Fruit fly (Drosophila melanogaster) whole organism, embryonic: ENCODE data around the gene CG14853.

Experiments used
- BEAF-32 ChIP-seq: fragments of 200-800 bp; sonication (Bioruptor generic); optimal IDR thresholded peaks from 3 replicates; lab custom pipeline; 2017; ENCODE audit warnings: missing biosample characterization, missing genetic modification characterization, mild to moderate bottlenecking, moderate library complexity, missing genetic modification reagents
- CG1024 ChIP-seq: fragments of 200-800 bp; sonication (Bioruptor generic); IDR thresholded peaks from 2 replicates; pipeline ENCODE4 v1.3.6; 2022; ENCODE audit warnings: missing biosample characterization, missing genetic modification characterization
- CG11695 ChIP-seq: fragments of 200-800 bp; sonication (Bioruptor generic); IDR thresholded peaks from 3 replicates; pipeline ENCODE4 v1.3.6; 2022; ENCODE audit warnings: missing biosample characterization, missing genetic modification characterization
- CG12104 ChIP-seq: fragments of 200-800 bp; sonication (Bioruptor generic); optimal IDR thresholded peaks from 3 replicates; lab custom pipeline; 2016; ENCODE audit warnings: missing biosample characterization, missing genetic modification characterization
- CG1602 ChIP-seq: fragments of 200-800 bp; sonication (Bioruptor generic); optimal IDR thresholded peaks from 3 replicates; lab custom pipeline; 2016; ENCODE audit warnings: missing biosample characterization, missing genetic modification characterization
- CG2116 ChIP-seq: fragments of 200-800 bp; sonication (Bioruptor generic); optimal IDR thresholded peaks from 3 replicates; lab custom pipeline; 2018; ENCODE audit warnings: missing biosample characterization, mild to moderate bottlenecking, missing genetic modification characterization
- CG2120 ChIP-seq: fragments of 200-800 bp; sonication (Bioruptor generic); optimal IDR thresholded peaks from 3 replicates; lab custom pipeline; 2016; ENCODE audit warnings: missing biosample characterization, missing genetic modification characterization
- CG2875 ChIP-seq: fragments of 200-800 bp; sonication (Bioruptor generic); optimal IDR thresholded peaks from 2 replicates; lab custom pipeline; 2017; ENCODE audit warnings: missing biosample characterization, mild to moderate bottlenecking, missing genetic modification characterization, missing genetic modification reagents
- CG3065 ChIP-seq: fragments of 200-800 bp; sonication (Bioruptor generic); optimal IDR thresholded peaks from 2 replicates; lab custom pipeline; 2016; ENCODE audit warnings: missing biosample characterization, missing genetic modification characterization
- CG4707 ChIP-seq: fragments of 200-800 bp; sonication (Bioruptor generic); optimal IDR thresholded peaks from 2 replicates; lab custom pipeline; 2018; ENCODE audit warnings: missing biosample characterization, mild to moderate bottlenecking, missing genetic modification characterization, moderate library complexity
- CG4820 ChIP-seq: fragments of 200-800 bp; sonication (Bioruptor generic); optimal IDR thresholded peaks from 3 replicates; lab custom pipeline; 2016; ENCODE audit warnings: missing biosample characterization, missing genetic modification characterization
- CG7357 ChIP-seq: fragments of 200-800 bp; sonication (Bioruptor generic); IDR thresholded peaks from 3 replicates; pipeline ENCODE4 v1.3.6; 2022; ENCODE audit warnings: missing biosample characterization, missing genetic modification characterization
- CG7745 ChIP-seq: fragments of 200-800 bp; sonication (Bioruptor generic); optimal IDR thresholded peaks from 2 replicates; lab custom pipeline; 2018; ENCODE audit warnings: missing biosample characterization, mild to moderate bottlenecking, missing genetic modification characterization, moderate library complexity
- CG7786 ChIP-seq: fragments of 200-800 bp; sonication (Bioruptor generic); optimal IDR thresholded peaks from 2 replicates; lab custom pipeline; 2016; ENCODE audit warnings: missing biosample characterization, missing genetic modification characterization
- CG7963 ChIP-seq: fragments of 200-800 bp; sonication (Bioruptor generic); IDR thresholded peaks from 3 replicates; pipeline ENCODE4 v1.3.6; 2022; ENCODE audit warnings: missing biosample characterization, missing genetic modification characterization; ENCODE audit not compliant: partially characterized antibody
- CG8478 ChIP-seq: fragments of >200 bp; optimal IDR thresholded peaks from 2 replicates; lab custom pipeline; 2018
- CG9727 ChIP-seq: fragments of 200-800 bp; sonication (Bioruptor generic); optimal IDR thresholded peaks from 3 replicates; lab custom pipeline; 2017; ENCODE audit warnings: missing biosample characterization, mild to moderate bottlenecking, missing genetic modification characterization
- Chrac-16 ChIP-seq: fragments of 200-800 bp; sonication (Bioruptor generic); optimal IDR thresholded peaks from 3 replicates; lab custom pipeline; 2016; ENCODE audit warnings: missing biosample characterization, missing genetic modification characterization
- Dek ChIP-seq: fragments of 200-800 bp; sonication (Bioruptor generic); optimal IDR thresholded peaks from 3 replicates; lab custom pipeline; 2019; ENCODE audit warnings: missing biosample characterization, mild to moderate bottlenecking, missing genetic modification characterization, moderate library complexity
- Dref ChIP-seq: fragments of 200-800 bp; sonication (Bioruptor generic); IDR thresholded peaks from 2 replicates; pipeline ENCODE4 v1.3.6; 2022; ENCODE audit warnings: missing biosample characterization, missing genetic modification characterization
- HmgD ChIP-seq: fragments of 200-800 bp; sonication (Bioruptor generic); optimal IDR thresholded peaks from 3 replicates; lab custom pipeline; 2016; ENCODE audit warnings: missing biosample characterization, missing genetic modification characterization
- Hmr ChIP-seq: fragments of 200-800 bp; sonication (Bioruptor generic); optimal IDR thresholded peaks from 3 replicates; lab custom pipeline; 2017; ENCODE audit warnings: mild to moderate bottlenecking, missing biosample characterization, missing genetic modification reagents, missing genetic modification characterization
- Hsf ChIP-seq: fragments of 200-800 bp; sonication (Bioruptor generic); optimal IDR thresholded peaks from 3 replicates; lab custom pipeline; 2016; ENCODE audit warnings: missing biosample characterization, missing genetic modification characterization
- Lim3 ChIP-seq: fragments of 200-800 bp; sonication (Bioruptor generic); IDR thresholded peaks from 2 replicates; pipeline ENCODE4 v1.3.6; 2022; ENCODE audit warnings: missing biosample characterization, missing genetic modification characterization
- NC2α ChIP-seq: fragments of 200-800 bp; sonication (Bioruptor generic); optimal IDR thresholded peaks from 2 replicates; lab custom pipeline; 2016; ENCODE audit warnings: missing biosample characterization, missing genetic modification characterization
- Neu2 ChIP-seq: fragments of 200-800 bp; sonication (Bioruptor generic); optimal IDR thresholded peaks from 3 replicates; lab custom pipeline; 2016; ENCODE audit warnings: missing biosample characterization, missing genetic modification characterization, borderline replicate concordance
- Nf-YC ChIP-seq: fragments of 200-800 bp; optimal IDR thresholded peaks from 3 replicates; lab custom pipeline; 2019; ENCODE audit warnings: missing biosample characterization, mild to moderate bottlenecking, missing genetic modification characterization, moderate library complexity
- Ptx1 ChIP-seq: fragments of 200-800 bp; sonication (Bioruptor generic); IDR thresholded peaks from 2 replicates; pipeline ENCODE4 v1.3.6; 2022; ENCODE audit warnings: missing biosample characterization, missing genetic modification characterization
- Sox100B ChIP-seq: fragments of 200-800 bp; sonication (Bioruptor generic); optimal IDR thresholded peaks from 3 replicates; lab custom pipeline; 2018; ENCODE audit warnings: missing biosample characterization, mild to moderate bottlenecking, missing genetic modification characterization
- amos ChIP-seq: fragments of 200-800 bp; sonication (Bioruptor generic); IDR thresholded peaks from 2 replicates; pipeline ENCODE4 v1.3.6; 2022; ENCODE audit warnings: missing biosample characterization, missing genetic modification characterization; ENCODE audit not compliant: partially characterized antibody
- bab2 ChIP-seq: fragments of 200-800 bp; sonication (Bioruptor generic); optimal IDR thresholded peaks from 2 replicates; lab custom pipeline; 2016; ENCODE audit warnings: missing biosample characterization, missing genetic modification characterization
- chm ChIP-seq: fragments of 200-800 bp; sonication (Bioruptor generic); IDR thresholded peaks from 2 replicates; pipeline ENCODE4 v1.3.6; 2022; ENCODE audit warnings: missing biosample characterization, missing genetic modification characterization
- ci ChIP-seq: fragments of 200-800 bp; sonication (Bioruptor generic); IDR thresholded peaks from 3 replicates; pipeline ENCODE4 v1.3.6; 2022; ENCODE audit warnings: missing biosample characterization, missing genetic modification characterization
- dpn ChIP-seq, 2 experiments: fragments of 200-800 bp; sonication (Bioruptor generic); optimal IDR thresholded peaks; 3 replicates each; lab custom pipeline; 2016; ENCODE audit warnings: missing biosample characterization in 2 of 2, missing genetic modification characterization in 2 of 2
- inv ChIP-seq: fragments of 200-800 bp; sonication (Bioruptor generic); IDR thresholded peaks from 2 replicates; pipeline ENCODE4 v1.3.6; 2022; ENCODE audit warnings: missing biosample characterization, missing genetic modification characterization; ENCODE audit not compliant: partially characterized antibody
- klu ChIP-seq: fragments of 200-800 bp; sonication (Bioruptor generic); IDR thresholded peaks from 2 replicates; pipeline ENCODE4 v1.3.6; 2022; ENCODE audit warnings: missing biosample characterization, missing genetic modification characterization
- nom ChIP-seq: fragments of 200-800 bp; sonication (Bioruptor generic); optimal IDR thresholded peaks from 2 replicates; lab custom pipeline; 2017; ENCODE audit warnings: missing biosample characterization, missing genetic modification characterization, mild to moderate bottlenecking, moderate library complexity, missing genetic modification reagents
- pan ChIP-seq, 4 experiments: fragments of >200 bp in 3 of 4; fragments of 200-800 bp in 1 of 4; sonication (Bioruptor generic) in 1 of 4; optimal IDR thresholded peaks in 3 of 4; IDR thresholded peaks in 1 of 4; 2 replicates each; pipeline versions ENCODE4 v1.3.6 to Lab custom; 2017 to 2022; ENCODE audit warnings: missing biosample characterization in 2 of 4, missing genetic modification characterization in 2 of 4, mixed read lengths in 1 of 4
- pfk ChIP-seq: fragments of 200-800 bp; sonication (Bioruptor generic); optimal IDR thresholded peaks from 2 replicates; lab custom pipeline; 2018; ENCODE audit warnings: missing biosample characterization, mild to moderate bottlenecking, missing genetic modification characterization, moderate library complexity
- psq ChIP-seq: fragments of 200-800 bp; sonication (Bioruptor generic); optimal IDR thresholded peaks from 2 replicates; lab custom pipeline; 2017; ENCODE audit warnings: missing biosample characterization, missing genetic modification characterization
- pzg ChIP-seq: fragments of 200-800 bp; sonication (Bioruptor generic); optimal IDR thresholded peaks from 3 replicates; lab custom pipeline; 2018; ENCODE audit warnings: missing biosample characterization, mild to moderate bottlenecking, missing genetic modification characterization, moderate library complexity
- sna ChIP-seq: fragments of 200-800 bp; sonication (Bioruptor generic); IDR thresholded peaks from 2 replicates; pipeline ENCODE4 v1.3.6; 2022; ENCODE audit warnings: missing biosample characterization, missing genetic modification characterization; ENCODE audit not compliant: partially characterized antibody
- trh ChIP-seq: fragments of 200-800 bp; sonication (Bioruptor generic); optimal IDR thresholded peaks from 2 replicates; lab custom pipeline; 2016; ENCODE audit warnings: missing biosample characterization, missing genetic modification characterization
- vfl ChIP-seq: fragments of 200-800 bp; sonication (Bioruptor generic); optimal IDR thresholded peaks from 2 replicates; lab custom pipeline; 2016; ENCODE audit warnings: missing biosample characterization, missing genetic modification characterization
- wdn ChIP-seq: fragments of 200-800 bp; sonication (Bioruptor generic); IDR thresholded peaks from 2 replicates; pipeline ENCODE4 v1.3.6; 2022; ENCODE audit warnings: missing biosample characterization, missing genetic modification characterization
- wek ChIP-seq: fragments of 200-800 bp; sonication (Bioruptor generic); optimal IDR thresholded peaks from 3 replicates; lab custom pipeline; 2018; ENCODE audit warnings: missing biosample characterization, mild to moderate bottlenecking, missing genetic modification characterization, moderate library complexity
- zen2 ChIP-seq: fragments of 200-800 bp; sonication (Bioruptor generic); IDR thresholded peaks from 3 replicates; pipeline ENCODE4 v1.3.6; 2022; ENCODE audit warnings: missing biosample characterization, missing genetic modification characterization; ENCODE audit not compliant: partially characterized antibody

CG14853 gene

DNA sequence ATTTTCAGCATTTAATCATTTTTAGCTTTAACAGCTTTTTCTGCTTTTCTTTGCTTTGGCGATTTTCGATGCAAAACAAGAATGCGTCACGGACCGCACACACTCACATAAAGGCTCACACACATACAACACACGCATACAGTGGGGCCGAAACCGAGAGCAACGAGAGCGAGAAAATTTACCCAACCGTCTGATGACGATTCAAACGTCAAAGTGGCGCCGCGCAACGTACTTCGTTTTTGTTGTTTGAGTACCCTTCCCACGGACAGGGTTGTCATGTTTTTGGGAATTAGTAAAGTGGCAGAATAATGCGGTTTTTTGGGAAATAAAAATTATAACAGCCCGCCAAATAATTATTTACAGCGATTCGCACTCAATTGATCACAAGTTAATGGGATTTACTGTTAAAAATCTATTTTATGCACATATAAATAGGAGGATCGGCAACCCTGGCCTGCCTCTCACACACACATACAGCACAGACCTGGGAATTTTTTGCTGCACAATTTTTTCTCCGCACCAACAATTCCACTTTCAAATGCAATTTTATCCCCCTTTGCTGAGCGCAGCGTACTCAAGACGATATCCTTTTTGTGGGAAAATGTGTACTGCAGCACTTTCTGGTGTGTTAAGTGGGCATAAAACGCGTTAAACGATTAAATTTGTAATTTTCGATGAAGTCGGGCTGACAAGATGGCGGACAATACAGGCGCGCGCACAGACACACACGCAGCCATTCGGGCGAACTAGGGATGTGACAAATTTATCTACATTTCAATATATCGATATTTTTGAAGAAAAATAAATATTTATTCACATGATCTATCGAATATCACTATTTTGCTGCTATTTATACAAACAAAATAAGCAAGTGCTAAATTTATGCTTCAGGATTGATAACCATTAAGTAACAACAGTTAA lies 45.8 kb downstream of the CG14853 start (continued):
- TF ChIP-seq Hmr (GFP tag; lab: Kevin White, UChicago): peak; percentile 96
- TF ChIP-seq trh: peak; percentile 76
- peak; percentile 93 for TF ChIP-seq Ptx1 (GFP tag; lab: Robert Waterston, UW)
- peak; percentile 83 for TF ChIP-seq BEAF-32 (GFP tag; lab: Kevin White, UChicago)
- TF ChIP-seq CG7963: peak; percentile 57; the same call in 2 of the 3 replicates
- peak; percentile 32; the same call in 1 of the 2 replicates for TF ChIP-seq inv (GFP tag; lab: Robert Waterston, UW)
- peak; percentile 62; the same call in 2 of the 3 replicates for TF ChIP-seq CG7357 (GFP tag; lab: Robert Waterston, UW)
- TF ChIP-seq CG3065 (GFP tag; lab: Kevin White, UChicago): peak; percentile 52
- peak; percentile 88 for TF ChIP-seq CG4820 (GFP tag; lab: Kevin White, UChicago)
- TF ChIP-seq pzg (GFP tag; lab: Kevin White, UChicago): peak; percentile 43
- TF ChIP-seq CG2875 (GFP tag; lab: Kevin White, UChicago): peak; percentile 89
- TF ChIP-seq amos (GFP tag; lab: Robert Waterston, UW): peak; percentile 71
- TF ChIP-seq Neu2 (GFP tag; lab: Kevin White, UChicago): peak; percentile 67
- TF ChIP-seq CG4707 (GFP tag; lab: Kevin White, UChicago): peak; percentile 83
- peak; percentile 69 for TF ChIP-seq CG2116 (GFP tag; lab: Kevin White, UChicago)
- peak; percentile 87 for TF ChIP-seq wek (GFP tag; lab: Kevin White, UChicago)
- TF ChIP-seq CG8478: no peak
- peak; percentile 87 for TF ChIP-seq HmgD (GFP tag; lab: Kevin White, UChicago)
- peak; percentile 90 for TF ChIP-seq CG1602 (GFP tag; lab: Kevin White, UChicago)
- TF ChIP-seq zen2 (GFP tag; lab: Robert Waterston, UW): peak; percentile 47; the same call in 2 of the 3 replicates
- TF ChIP-seq pfk (GFP tag; lab: Kevin White, UChicago): peak; percentile 51
- TF ChIP-seq pan (optimal IDR thresholded peaks at IDR 0.05; lab: Kevin White, UChicago): no peak
- peak in 1 of 2 experiments; percentile 93 for TF ChIP-seq pan (GFP tag; optimal IDR thresholded peaks at IDR 0.05 in 1 of 2, IDR thresholded peaks at IDR 0.05 in 1 of 2)
- peak; percentile 68 for TF ChIP-seq CG7745 (tag; lab: Kevin White, UChicago)
- peak; percentile 91 for TF ChIP-seq nom (GFP tag; lab: Kevin White, UChicago)
- TF ChIP-seq klu (GFP tag; lab: Robert Waterston, UW): peak; percentile 82
- no peak; the same call in 1 of the 2 replicates for TF ChIP-seq sna (GFP tag; lab: Robert Waterston, UW)
- peak; percentile 91 for TF ChIP-seq wdn (GFP tag; lab: Robert Waterston, UW)
- TF ChIP-seq CG11695 (GFP tag; lab: Robert Waterston, UW): peak; percentile 95
- TF ChIP-seq NC2α (GFP tag; lab: Kevin White, UChicago): peak; percentile 89
- peak; percentile 91 for TF ChIP-seq Dek (tag; lab: Kevin White, UChicago)
- TF ChIP-seq Hsf: peak; percentile 92
- TF ChIP-seq CG12104 (GFP tag; lab: Kevin White, UChicago): peak; percentile 83
- peak; percentile 72 for TF ChIP-seq chm (GFP tag; lab: Robert Waterston, UW)
- TF ChIP-seq Lim3 (GFP tag; lab: Robert Waterston, UW): peak; percentile 44; the same call in 1 of the 2 replicates
- peak; percentile 80 for TF ChIP-seq CG1024 (GFP tag; lab: Robert Waterston, UW)
- TF ChIP-seq CG7786 (GFP tag; lab: Kevin White, UChicago): peak; percentile 90
- TF ChIP-seq Sox100B (GFP tag; lab: Kevin White, UChicago): peak; percentile 89
- TF ChIP-seq psq: peak; percentile 22
- TF ChIP-seq Dref (GFP tag; lab: Robert Waterston, UW): peak; percentile 73
- TF ChIP-seq CG2120 (GFP tag; lab: Kevin White, UChicago): peak; percentile 96
- peak; percentile 95 for TF ChIP-seq CG9727
- peak; percentile 53 for TF ChIP-seq Nf-YC (tag; lab: Kevin White, UChicago)
- peak; percentile 95 for TF ChIP-seq bab2 (GFP tag; lab: Kevin White, UChicago)
- peak; percentile 87 to 95 for TF ChIP-seq dpn (GFP tag; optimal IDR thresholded peaks at IDR 0.05; lab: Kevin White, UChicago)
- peak; percentile 93 for TF ChIP-seq Chrac-16
- peak; percentile 92 for TF ChIP-seq vfl (GFP tag; lab: Kevin White, UChicago)
- peak; percentile 96 for TF ChIP-seq ci (GFP tag; lab: Robert Waterston, UW)
